Worm (Caenorhabditis elegans): ENCODE results near the gene F38H12.5.
A peak's percentile ranks its signal among the peaks of the same experiment; 100 is the strongest.

The F38H12.5 gene

ce11 chrV:4101567-4101966 lies 18.7 kb upstream of the F38H12.5 start, which contains the start of gene srj-40:
srj-40 (plus strand) TSS chrV:4101867.
- TF ChIP-seq him-1 (tag; optimal IDR thresholded peaks at IDR 0.05) (no peak), W03F9.2 (tag; optimal IDR thresholded peaks at IDR 0.05) (no peak), dao-5 (tag; optimal IDR thresholded peaks at IDR 0.05) (no peak)

ce11 chrV:4094740-4095139 lies 11.9 kb upstream of the F38H12.5 start, which contains the start of gene nhr-181:
nhr-181 (plus strand) TSS chrV:4095040.
- TF ChIP-seq him-1 (tag; optimal IDR thresholded peaks at IDR 0.05) = no peak
- no peak for TF ChIP-seq W03F9.2 (tag; optimal IDR thresholded peaks at IDR 0.05)
- no peak for TF ChIP-seq dao-5 (tag; optimal IDR thresholded peaks at IDR 0.05)

ce11 chrV:4081283-4081682 lies 1.6 kb downstream of the F38H12.5 start, which contains the start of gene srh-211:
srh-211 (minus strand) TSS chrV:4081383.
- TF ChIP-seq him-1 (tag; optimal IDR thresholded peaks at IDR 0.05) (no peak), W03F9.2 (tag; optimal IDR thresholded peaks at IDR 0.05) (no peak)

ce11 chrV:4080546-4080945 lies 2.3 kb downstream of the F38H12.5 start:
- TF ChIP-seq him-1 (tag; optimal IDR thresholded peaks at IDR 0.05) = no peak
- no peak for TF ChIP-seq W03F9.2 (tag; optimal IDR thresholded peaks at IDR 0.05)
- TF ChIP-seq dao-5 (tag; optimal IDR thresholded peaks at IDR 0.05) = no peak

ce11 chrV:4073455-4073854 lies 9.4 kb downstream of the F38H12.5 start, which contains the start of gene otpl-2:
otpl-2 (plus strand) TSS chrV:4073755.
- TF ChIP-seq dao-5 (tag; optimal IDR thresholded peaks at IDR 0.05) (no peak), him-1 (tag; optimal IDR thresholded peaks at IDR 0.05) (no peak), W03F9.2 (tag; optimal IDR thresholded peaks at IDR 0.05) (no peak)

ce11 chrV:4056203-4056602 lies 26.6 kb downstream of the F38H12.5 start:
- TF ChIP-seq dao-5 (tag; optimal IDR thresholded peaks at IDR 0.05) = no peak
- no peak for TF ChIP-seq him-1 (tag; optimal IDR thresholded peaks at IDR 0.05)
- TF ChIP-seq W03F9.2 (tag; optimal IDR thresholded peaks at IDR 0.05) = no peak

- no peak for TF ChIP-seq him-1 (tag; optimal IDR thresholded peaks at IDR 0.05)
- no peak for TF ChIP-seq dao-5 (tag; optimal IDR thresholded peaks at IDR 0.05)
- no peak for TF ChIP-seq W03F9.2 (tag; optimal IDR thresholded peaks at IDR 0.05)
These were observed 27.8 kb downstream of the F38H12.5 start, which contains the start of gene djr-1.2 for ce11 chrV:4055025-4055424. djr-1.2 (minus strand) TSS chrV:4055125.

ce11 chrV:4047541-4047940 lies 35.3 kb downstream of the F38H12.5 start, which contains the start of gene srh-169:
srh-169 (plus strand) TSS chrV:4047841.
- no peak for TF ChIP-seq him-1 (tag; optimal IDR thresholded peaks at IDR 0.05)
- TF ChIP-seq W03F9.2 (tag; optimal IDR thresholded peaks at IDR 0.05) = no peak
- no peak for TF ChIP-seq dao-5 (tag; optimal IDR thresholded peaks at IDR 0.05)

- no peak for TF ChIP-seq W03F9.2 (tag; optimal IDR thresholded peaks at IDR 0.05)
- no peak for TF ChIP-seq dao-5 (tag; optimal IDR thresholded peaks at IDR 0.05)
- TF ChIP-seq him-1 (tag; optimal IDR thresholded peaks at IDR 0.05) = no peak
These were observed 36.7 kb downstream of the F38H12.5 start, which contains the start of gene phat-7 for ce11 chrV:4046122-4046521. phat-7 (plus strand) TSS chrV:4046422.

ce11 chrV:4043632-4044031 lies 39.2 kb downstream of the F38H12.5 start, which contains the start of gene phat-3:
phat-3 (plus strand) TSS chrV:4043932.
- TF ChIP-seq him-1 (tag; optimal IDR thresholded peaks at IDR 0.05) = no peak
- TF ChIP-seq W03F9.2 (tag; optimal IDR thresholded peaks at IDR 0.05) = no peak
- TF ChIP-seq dao-5 (tag; optimal IDR thresholded peaks at IDR 0.05) = no peak

ce11 chrV:4041853-4042424 lies 40.9 kb downstream of the F38H12.5 start, which contains the start of the genes C49G7.10 and irg-2:
C49G7.10 (minus strand) TSS chrV:4042021.
irg-2 (plus strand) TSS chrV:4042181.
- TF ChIP-seq W03F9.2 (tag; optimal IDR thresholded peaks at IDR 0.05) (peak; percentile 18), dao-5 (tag; optimal IDR thresholded peaks at IDR 0.05) (no peak)

ce11 chrV:4038557-4038956 lies 44.3 kb downstream of the F38H12.5 start:
- TF ChIP-seq W03F9.2 (tag; optimal IDR thresholded peaks at IDR 0.05) = no peak
- no peak for TF ChIP-seq dao-5 (tag; optimal IDR thresholded peaks at IDR 0.05)
- no peak for TF ChIP-seq him-1 (tag; optimal IDR thresholded peaks at IDR 0.05)

ce11 chrV:4038110-4038509 lies 44.7 kb downstream of the F38H12.5 start, which contains the start of gene C49G7.12:
C49G7.12 (plus strand) TSS chrV:4038410.
- TF ChIP-seq him-1 (tag; optimal IDR thresholded peaks at IDR 0.05) (no peak), W03F9.2 (tag; optimal IDR thresholded peaks at IDR 0.05) (no peak), dao-5 (tag; optimal IDR thresholded peaks at IDR 0.05) (no peak)

ce11 chrV:4035811-4036210 lies 47.0 kb downstream of the F38H12.5 start, which contains the start of gene C49G7.13:
C49G7.13 (plus strand) TSS chrV:4036111.
- TF ChIP-seq him-1 (tag; optimal IDR thresholded peaks at IDR 0.05) (no peak), W03F9.2 (tag; optimal IDR thresholded peaks at IDR 0.05) (no peak), dao-5 (tag; optimal IDR thresholded peaks at IDR 0.05) (no peak)
